Fruit fly (Drosophila melanogaster) whole organism, pupa: ENCODE measurements around the gene CG14273.

Experiments
- CG17806 ChIP-seq: fragments of 200-800 bp; sonication (Bioruptor generic); optimal IDR thresholded peaks from 2 replicates; lab custom pipeline; 2018; ENCODE audit warnings: missing biosample characterization, mild to moderate bottlenecking, missing genetic modification characterization, moderate library complexity
- CG8301 ChIP-seq: fragments of 200-800 bp; sonication (Bioruptor generic); optimal IDR thresholded peaks from 2 replicates; lab custom pipeline; 2018; ENCODE audit warnings: missing biosample characterization, mild to moderate bottlenecking, missing genetic modification characterization
- EcR ChIP-seq: fragments of 200-800 bp; sonication (Bioruptor generic); optimal IDR thresholded peaks from 3 replicates; lab custom pipeline; 2019; ENCODE audit warnings: missing biosample characterization, missing genetic modification characterization, mild to moderate bottlenecking, moderate library complexity, missing genetic modification reagents

dm6 chr2L:8334705-8335104, 7.8 kb upstream of the CG14273 start:
- TF ChIP-seq EcR = no peak
- TF ChIP-seq CG17806 (tag; lab: Kevin White, UChicago) = no peak
- TF ChIP-seq CG8301 = no peak
